Fruit fly (Drosophila melanogaster) whole organism, prepupa: ENCODE data around the gene ftz.

Experiments used
- Blimp-1 ChIP-seq: fragments of 200-800 bp; sonication (Bioruptor generic); optimal IDR thresholded peaks from 3 replicates; lab custom pipeline; 2017; ENCODE audit warnings: missing biosample characterization, missing genetic modification characterization, mild to moderate bottlenecking, moderate library complexity, missing genetic modification reagents
- CG10631 ChIP-seq: fragments of 200-800 bp; sonication (Bioruptor generic); optimal IDR thresholded peaks from 2 replicates; lab custom pipeline; 2016; ENCODE audit warnings: missing biosample characterization, missing genetic modification characterization
- CG10669 ChIP-seq: fragments of 200-800 bp; sonication (Bioruptor generic); optimal IDR thresholded peaks from 3 replicates; lab custom pipeline; 2018; ENCODE audit warnings: missing biosample characterization, mild to moderate bottlenecking, missing genetic modification characterization, moderate library complexity
- CG11294 ChIP-seq: fragments of 200-800 bp; sonication (Bioruptor generic); IDR thresholded peaks from 2 replicates; pipeline ENCODE4 v1.3.6; 2022; ENCODE audit warnings: missing biosample characterization, missing genetic modification characterization
- CG11762 ChIP-seq: fragments of 200-800 bp; sonication (Bioruptor generic); optimal IDR thresholded peaks from 3 replicates; lab custom pipeline; 2016; ENCODE audit warnings: missing biosample characterization, missing genetic modification characterization; ENCODE audit not compliant: insufficient read depth
- CG1621 ChIP-seq: fragments of 200-800 bp; sonication (Bioruptor generic); optimal IDR thresholded peaks from 3 replicates; lab custom pipeline; 2018; ENCODE audit warnings: missing biosample characterization, mild to moderate bottlenecking, missing genetic modification characterization
- CG3032 ChIP-seq: fragments of 200-800 bp; optimal IDR thresholded peaks from 2 replicates; lab custom pipeline; 2019; ENCODE audit warnings: missing biosample characterization, mild to moderate bottlenecking, missing genetic modification characterization, moderate library complexity
- CG31627 ChIP-seq: fragments of 200-800 bp; sonication (Bioruptor generic); optimal IDR thresholded peaks from 3 replicates; lab custom pipeline; 2016; ENCODE audit warnings: missing biosample characterization, missing genetic modification characterization
- CG32006 ChIP-seq: fragments of 200-800 bp; sonication (Bioruptor generic); optimal IDR thresholded peaks from 3 replicates; lab custom pipeline; 2017; ENCODE audit warnings: missing biosample characterization, mild to moderate bottlenecking, missing genetic modification characterization
- CG34406 ChIP-seq: fragments of 200-800 bp; sonication (Bioruptor generic); optimal IDR thresholded peaks from 3 replicates; lab custom pipeline; 2016; ENCODE audit warnings: missing biosample characterization, missing genetic modification characterization
- CG3919 ChIP-seq: fragments of 200-800 bp; sonication (Bioruptor generic); optimal IDR thresholded peaks from 3 replicates; lab custom pipeline; 2016; ENCODE audit warnings: missing biosample characterization, missing genetic modification characterization
- CG4318 ChIP-seq: fragments of 200-800 bp; sonication (Bioruptor generic); optimal IDR thresholded peaks from 3 replicates; lab custom pipeline; 2017; ENCODE audit warnings: missing biosample characterization, mild to moderate bottlenecking, missing genetic modification characterization
- CG6808 ChIP-seq: fragments of 200-800 bp; sonication (Bioruptor generic); optimal IDR thresholded peaks from 3 replicates; lab custom pipeline; 2017; ENCODE audit warnings: missing biosample characterization, missing genetic modification characterization, mild to moderate bottlenecking, moderate library complexity, missing genetic modification reagents
- CG6854 ChIP-seq: fragments of 200-800 bp; sonication (Bioruptor generic); optimal IDR thresholded peaks from 2 replicates; lab custom pipeline; 2017; ENCODE audit warnings: missing biosample characterization, mild to moderate bottlenecking, missing genetic modification characterization
- CG7368 ChIP-seq: fragments of 200-800 bp; sonication (Bioruptor generic); optimal IDR thresholded peaks from 3 replicates; lab custom pipeline; 2016; ENCODE audit warnings: missing biosample characterization, missing genetic modification characterization
- CG8319 ChIP-seq: fragments of 200-800 bp; sonication (Bioruptor generic); optimal IDR thresholded peaks from 3 replicates; lab custom pipeline; 2016; ENCODE audit warnings: missing biosample characterization, missing genetic modification characterization
- CG8632 ChIP-seq: fragments of 200-800 bp; sonication (Bioruptor generic); optimal IDR thresholded peaks from 3 replicates; lab custom pipeline; 2016; ENCODE audit warnings: missing biosample characterization, missing genetic modification characterization
- CG9139 ChIP-seq: fragments of 200-800 bp; sonication (Bioruptor generic); optimal IDR thresholded peaks from 3 replicates; lab custom pipeline; 2017; ENCODE audit warnings: missing biosample characterization, mild to moderate bottlenecking, missing genetic modification characterization
- Eip75B ChIP-seq: fragments of 200-800 bp; sonication (Bioruptor generic); optimal IDR thresholded peaks from 3 replicates; lab custom pipeline; 2016; ENCODE audit warnings: missing biosample characterization, missing genetic modification characterization
- Eip78C ChIP-seq: fragments of 200-800 bp; sonication (Bioruptor generic); peaks from one replicate; lab custom pipeline; 2016; ENCODE audit warnings: missing biosample characterization, missing genetic modification characterization
- Ets96B ChIP-seq: fragments of 200-800 bp; optimal IDR thresholded peaks from 2 replicates; lab custom pipeline; 2019; ENCODE audit warnings: missing biosample characterization, mild to moderate bottlenecking, missing genetic modification characterization, moderate library complexity
- Gug ChIP-seq: fragments of 200-800 bp; sonication (Bioruptor generic); IDR thresholded peaks from 2 replicates; pipeline ENCODE4 v1.3.6; 2022; ENCODE audit warnings: missing biosample characterization, missing genetic modification characterization
- Hr39 ChIP-seq: fragments of 200-800 bp; sonication (Bioruptor generic); optimal IDR thresholded peaks from 2 replicates; lab custom pipeline; 2016; ENCODE audit warnings: missing biosample characterization, missing genetic modification characterization
- Lpt ChIP-seq: fragments of 200-800 bp; sonication (Bioruptor generic); optimal IDR thresholded peaks from 3 replicates; lab custom pipeline; 2016; ENCODE audit warnings: missing biosample characterization, missing genetic modification characterization
- Met ChIP-seq: fragments of 200-800 bp; sonication (Bioruptor generic); optimal IDR thresholded peaks from 3 replicates; lab custom pipeline; 2016; ENCODE audit warnings: missing biosample characterization, missing genetic modification characterization
- OdsH ChIP-seq: fragments of 200-800 bp; sonication (Bioruptor generic); optimal IDR thresholded peaks from 3 replicates; lab custom pipeline; 2016; ENCODE audit warnings: missing biosample characterization, missing genetic modification characterization
- Smox ChIP-seq: fragments of 200-800 bp; sonication (Bioruptor generic); optimal IDR thresholded peaks from 3 replicates; lab custom pipeline; 2016; ENCODE audit warnings: missing biosample characterization, missing genetic modification characterization
- Sox14 ChIP-seq: fragments of 200-800 bp; sonication (Bioruptor generic); optimal IDR thresholded peaks from 3 replicates; lab custom pipeline; 2016; ENCODE audit warnings: missing biosample characterization, missing genetic modification characterization
- acj6 ChIP-seq: fragments of 200-800 bp; sonication (Bioruptor generic); optimal IDR thresholded peaks from 3 replicates; lab custom pipeline; 2016; ENCODE audit warnings: missing biosample characterization, missing genetic modification characterization
- cyc ChIP-seq: fragments of 200-800 bp; sonication (Bioruptor generic); optimal IDR thresholded peaks from 3 replicates; lab custom pipeline; 2016; ENCODE audit warnings: missing biosample characterization, missing genetic modification characterization
- dsx ChIP-seq: fragments of 200-800 bp; optimal IDR thresholded peaks from 3 replicates; lab custom pipeline; 2019; ENCODE audit warnings: missing biosample characterization, mild to moderate bottlenecking, missing genetic modification characterization, moderate library complexity; ENCODE audit not compliant: poor library complexity, severe bottlenecking
- esn ChIP-seq: fragments of 200-800 bp; sonication (Bioruptor generic); optimal IDR thresholded peaks from 2 replicates; lab custom pipeline; 2016; ENCODE audit warnings: missing biosample characterization, mild to moderate bottlenecking, missing genetic modification characterization, moderate library complexity
- fd59A ChIP-seq: fragments of 200-800 bp; sonication (Bioruptor generic); optimal IDR thresholded peaks from 2 replicates; lab custom pipeline; 2017; ENCODE audit warnings: missing biosample characterization, mild to moderate bottlenecking, missing genetic modification characterization, missing genetic modification reagents
- fd85E ChIP-seq: fragments of 200-800 bp; sonication (Bioruptor generic); optimal IDR thresholded peaks from 3 replicates; lab custom pipeline; 2016; ENCODE audit warnings: missing biosample characterization, missing genetic modification characterization
- lz ChIP-seq: fragments of 200-800 bp; sonication (Bioruptor generic); optimal IDR thresholded peaks from 3 replicates; lab custom pipeline; 2016; ENCODE audit warnings: missing biosample characterization, missing genetic modification characterization
- spab ChIP-seq: fragments of 200-800 bp; sonication (Bioruptor generic); optimal IDR thresholded peaks from 2 replicates; lab custom pipeline; 2017; ENCODE audit warnings: missing biosample characterization, mild to moderate bottlenecking, missing genetic modification characterization, missing genetic modification reagents
- ss ChIP-seq, 2 experiments: fragments of 200-800 bp; sonication (Bioruptor generic); optimal IDR thresholded peaks; 2 replicates in 1 of 2; 3 replicates in 1 of 2; lab custom pipeline; 2017 to 2018; ENCODE audit warnings: mild to moderate bottlenecking in 2 of 2, missing biosample characterization in 2 of 2, missing genetic modification characterization in 2 of 2, moderate library complexity in 1 of 2
- svp ChIP-seq: fragments of 200-800 bp; sonication (Bioruptor generic); peaks from one replicate; lab custom pipeline; 2016; ENCODE audit warnings: missing biosample characterization, missing genetic modification characterization
- topi ChIP-seq: fragments of 200-800 bp; sonication (Bioruptor generic); optimal IDR thresholded peaks from 3 replicates; lab custom pipeline; 2016; ENCODE audit warnings: missing biosample characterization, missing genetic modification characterization
- vri ChIP-seq: fragments of 200-800 bp; sonication (Bioruptor generic); optimal IDR thresholded peaks from 3 replicates; lab custom pipeline; 2016; ENCODE audit warnings: missing biosample characterization, mild to moderate bottlenecking, missing genetic modification characterization

ftz gene

DNA sequence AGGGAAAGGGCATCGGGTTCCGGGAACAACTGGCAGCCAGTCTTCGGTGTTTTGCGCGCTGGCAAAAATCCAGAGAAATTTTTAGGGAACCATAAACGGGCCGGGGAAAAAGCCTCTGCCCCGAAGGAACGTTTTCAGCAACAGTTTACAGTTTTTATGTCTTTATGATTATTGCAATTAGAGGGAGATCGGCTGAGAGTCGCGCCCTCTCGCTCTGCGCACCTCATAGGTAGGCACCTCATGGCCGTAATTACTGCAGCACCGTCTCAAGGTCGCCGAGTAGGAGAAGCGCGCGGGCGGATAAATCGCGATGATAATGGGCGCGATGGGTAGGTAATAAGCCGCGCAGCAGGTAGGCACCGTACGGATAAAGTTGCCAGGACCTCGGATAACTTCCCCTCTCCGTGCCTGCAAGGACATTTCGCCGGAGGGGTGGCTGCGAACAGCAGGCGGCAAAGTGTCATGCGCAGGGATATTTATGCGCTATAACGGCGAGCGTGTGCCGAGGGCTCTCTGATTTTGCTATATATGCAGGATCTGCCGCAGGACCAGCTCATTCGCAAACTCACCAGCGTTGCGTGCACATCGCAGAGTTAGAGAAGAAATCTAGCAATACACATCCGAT lies at the start of gene ftz:
TSS of gene ftz (plus strand) at position 556 of the 625 bp plus-strand sequence.
- TF ChIP-seq CG3032 (no peak), Lpt (no peak), CG8632 (GFP tag; lab: Kevin White, UChicago) (no peak), CG8319 (GFP tag; lab: Kevin White, UChicago) (no peak), CG4318 (GFP tag; lab: Kevin White, UChicago) (no peak), Eip78C (GFP tag; lab: Kevin White, UChicago) (no peak), CG6854 (GFP tag; lab: Kevin White, UChicago) (no peak)

- TF ChIP-seq CG34406 (GFP tag; lab: Kevin White, UChicago) (peak; percentile 3), Hr39 (GFP tag; lab: Kevin White, UChicago) (peak; percentile 18), Eip78C (GFP tag; lab: Kevin White, UChicago) (peak; percentile 81), CG10631 (GFP tag; lab: Kevin White, UChicago) (peak; percentile 10), esn (GFP tag; lab: Kevin White, UChicago) (peak; percentile 2), CG3919 (peak; percentile 23), spab (no peak), Lpt (no peak), CG4318 (GFP tag; lab: Kevin White, UChicago) (no peak), CG3032 (peak; percentile 7), Ets96B (tag; lab: Kevin White, UChicago) (peak; percentile 1), CG1621 (tag; lab: Kevin White, UChicago) (no peak), cyc (GFP tag; lab: Kevin White, UChicago) (peak; percentile 7), Met (GFP tag; lab: Kevin White, UChicago) (peak; percentile 9), OdsH (GFP tag; lab: Kevin White, UChicago) (peak; percentile 4), CG32006 (peak; percentile 50), svp (GFP tag; lab: Kevin White, UChicago) (peak; percentile 56), CG8319 (GFP tag; lab: Kevin White, UChicago) (no peak), CG10669 (peak; percentile 17)
Observed at dm6 chr3R:6814875-6815750, 49.0 kb upstream of the ftz start.

DNA sequence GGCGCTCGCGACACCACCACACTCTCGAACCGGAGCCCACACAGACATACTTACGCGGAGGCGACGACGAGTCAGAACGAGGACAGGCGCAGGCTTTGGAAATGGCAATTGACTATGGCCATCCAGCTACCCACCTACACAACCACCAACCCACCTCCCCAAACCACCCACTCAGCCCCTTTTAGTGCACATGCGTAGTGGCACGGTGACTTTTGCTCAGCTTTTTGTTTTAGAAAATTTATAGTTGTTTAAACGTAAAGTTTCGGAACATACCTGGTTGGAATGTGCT lies 48.4 kb upstream of the ftz start:
- TF ChIP-seq fd59A: no peak
- TF ChIP-seq CG7368 (GFP tag; lab: Kevin White, UChicago): peak; percentile 59

dm6 chr3R:6816272-6816980 lies 47.7 kb upstream of the ftz start:
- TF ChIP-seq CG6808 (GFP tag; lab: Kevin White, UChicago): no peak
- TF ChIP-seq acj6 (GFP tag; lab: Kevin White, UChicago): peak; percentile 5
- no peak for TF ChIP-seq CG9139 (GFP tag; lab: Kevin White, UChicago)
- TF ChIP-seq CG3919: no peak
- peak; percentile 29 for TF ChIP-seq Smox (GFP tag; lab: Kevin White, UChicago)
- TF ChIP-seq CG11762 (GFP tag; lab: Kevin White, UChicago): no peak
- TF ChIP-seq CG11294 (GFP tag; lab: Robert Waterston, UW): no peak
- TF ChIP-seq Eip75B (GFP tag; lab: Kevin White, UChicago): peak; percentile 1
- peak; percentile 10 for TF ChIP-seq topi (GFP tag; lab: Kevin White, UChicago)
- no peak for TF ChIP-seq CG7368 (GFP tag; lab: Kevin White, UChicago)
- no peak for TF ChIP-seq OdsH (GFP tag; lab: Kevin White, UChicago)
- no peak for TF ChIP-seq CG8319 (GFP tag; lab: Kevin White, UChicago)
- peak; percentile 5 for TF ChIP-seq CG1621 (tag; lab: Kevin White, UChicago)
- no peak for TF ChIP-seq CG31627 (GFP tag; lab: Kevin White, UChicago)
- TF ChIP-seq CG32006: peak; percentile 11
- peak; percentile 7 for TF ChIP-seq lz
- peak; percentile 6 for TF ChIP-seq Met (GFP tag; lab: Kevin White, UChicago)
- no peak for TF ChIP-seq fd59A
- TF ChIP-seq Gug (GFP tag; lab: Robert Waterston, UW): no peak
- no peak for TF ChIP-seq dsx (GFP tag; lab: Kevin White, UChicago)
- no peak for TF ChIP-seq ss (GFP tag; optimal IDR thresholded peaks at IDR 0.05; lab: Kevin White, UChicago)
- no peak for TF ChIP-seq fd85E (GFP tag; lab: Kevin White, UChicago)
- peak; percentile 57 for TF ChIP-seq vri (GFP tag; lab: Kevin White, UChicago)
- TF ChIP-seq Blimp-1 (GFP tag; lab: Kevin White, UChicago): no peak
- no peak for TF ChIP-seq CG34406 (GFP tag; lab: Kevin White, UChicago)
- TF ChIP-seq Sox14 (GFP tag; lab: Kevin White, UChicago): no peak
- peak; percentile 81 for TF ChIP-seq Eip78C (GFP tag; lab: Kevin White, UChicago)
- no peak for TF ChIP-seq Lpt
- TF ChIP-seq Hr39 (GFP tag; lab: Kevin White, UChicago): no peak
